Fruit fly (Drosophila melanogaster): ENCODE measurements around the gene CG3213.

The CG3213 gene

dm6 chr2L:3507209-3508164, 12.0 kb downstream of the CG3213 start, which contains the start of gene tim (continued):
- TF ChIP-seq CG13624 (GFP tag; optimal IDR thresholded peaks at IDR 0.05) (no peak), crol (GFP tag; IDR thresholded peaks at IDR 0.05) (0 out of 2 replicates have a peak, but pooled peaks have one; percentile 32), H15 (GFP tag; IDR thresholded peaks at IDR 0.05) (no peak), CG11247 (GFP tag; IDR thresholded peaks at IDR 0.05) (no peak), tx (GFP tag; optimal IDR thresholded peaks at IDR 0.05) (no peak), run (tag; optimal IDR thresholded peaks at IDR 0.05) (peak; percentile 5), insv (GFP tag; optimal IDR thresholded peaks at IDR 0.05) (no peak), chn (GFP tag; optimal IDR thresholded peaks at IDR 0.05) (no peak), Jarid2 (GFP tag; optimal IDR thresholded peaks at IDR 0.05) (no peak), Asciz (GFP tag; optimal IDR thresholded peaks at IDR 0.05) (peak; percentile 19), CG16779 (GFP tag; IDR thresholded peaks at IDR 0.05) (no peak), Ptx1 (GFP tag; IDR thresholded peaks at IDR 0.05) (peak; percentile 62; the same call in 1 of the 2 replicates), lola (GFP tag; optimal IDR thresholded peaks at IDR 0.05) (peak in 1 of 3 experiments; percentile 35), Dip2 (GFP tag; IDR thresholded peaks at IDR 0.05) (no peak), cato (GFP tag; optimal IDR thresholded peaks at IDR 0.05; ENCODE audit: borderline replicate concordance) (no peak), Max (GFP tag; optimal IDR thresholded peaks at IDR 0.05) (peak; percentile 9), gcm (GFP tag; optimal IDR thresholded peaks at IDR 0.05) (no peak), fru (optimal IDR thresholded peaks at IDR 0.05) (no peak), pzg (GFP tag; optimal IDR thresholded peaks at IDR 0.05) (no peak), CG12236 (GFP tag; optimal IDR thresholded peaks at IDR 0.05) (no peak), tio (GFP tag; optimal IDR thresholded peaks at IDR 0.05) (no peak), NC2α (GFP tag; optimal IDR thresholded peaks at IDR 0.05) (no peak), zfh1 (GFP tag; IDR thresholded peaks at IDR 0.05) (0 out of 3 replicates have a peak, but pooled peaks have one; percentile 20), row (GFP tag; IDR thresholded peaks at IDR 0.05) (peak; percentile 36; the same call in 2 of the 3 replicates), TFAM (GFP tag; optimal IDR thresholded peaks at IDR 0.05) (no peak), stwl (tag; optimal IDR thresholded peaks at IDR 0.05) (no peak), CG13775 (GFP tag; optimal IDR thresholded peaks at IDR 0.05) (peak; percentile 13), disco-r (GFP tag; optimal IDR thresholded peaks at IDR 0.05) (no peak), sug (tag; optimal IDR thresholded peaks at IDR 0.05) (no peak), CG6272 (GFP tag; IDR thresholded peaks at IDR 0.05) (no peak), slp2 (GFP tag; optimal IDR thresholded peaks at IDR 0.05) (no peak), sens-2 (GFP tag; IDR thresholded peaks at IDR 0.05) (no peak), Hr51 (GFP tag; optimal IDR thresholded peaks at IDR 0.05) (no peak), CG16815 (GFP tag; optimal IDR thresholded peaks at IDR 0.05) (peak; percentile 6), cg (GFP tag; optimal IDR thresholded peaks at IDR 0.05) (peak; percentile 77), CG16863 (GFP tag; optimal IDR thresholded peaks at IDR 0.05) (no peak), caup (GFP tag; optimal IDR thresholded peaks at IDR 0.05; ENCODE audit: severe bottlenecking) (no peak), dmrt99B (tag; optimal IDR thresholded peaks at IDR 0.05) (no peak), zen (tag; optimal IDR thresholded peaks at IDR 0.05) (no peak), Ets65A (GFP tag) (peak; percentile 69), CG2875 (GFP tag; optimal IDR thresholded peaks at IDR 0.05) (peak; percentile 5), lmd (GFP tag; IDR thresholded peaks at IDR 0.05) (peak; percentile 43; the same call in 1 of the 2 replicates), Usf (GFP tag; optimal IDR thresholded peaks at IDR 0.05) (no peak), CG9215 (GFP tag; IDR thresholded peaks at IDR 0.05) (no peak), ab (GFP tag; optimal IDR thresholded peaks at IDR 0.05) (no peak), CG15269 (tag; optimal IDR thresholded peaks at IDR 0.05) (no peak), CG3995 (GFP tag; optimal IDR thresholded peaks at IDR 0.05) (no peak), CG11093 (GFP tag; IDR thresholded peaks at IDR 0.05) (no peak), CG9817 (tag; optimal IDR thresholded peaks at IDR 0.05) (no peak)

Data from whole organism, embryonic.